Worm (Caenorhabditis elegans) whole organism, young adult: ENCODE data around the gene rpl-22.

ENCODE experiments used
- B0336.3 ChIP-seq: fragments of 200-800 bp; sonication (Bioruptor generic); IDR thresholded peaks from 2 replicates; pipeline ENCODE4 v1.3.6; 2022; ENCODE audit warnings: missing genetic modification characterization, missing compliant biosample characterization
- F37B4.10 ChIP-seq: fragments of 200-800 bp; sonication (Bioruptor generic); IDR thresholded peaks from 2 replicates; pipeline ENCODE4 v1.3.6; 2022; ENCODE audit warnings: missing genetic modification characterization, missing compliant biosample characterization
- egrh-3 ChIP-seq: fragments of 200-800 bp; sonication (Bioruptor generic); IDR thresholded peaks from 2 replicates; pipeline ENCODE4 v1.3.6; 2022; ENCODE audit warnings: missing genetic modification reagents, missing genetic modification characterization, missing compliant biosample characterization
- somi-1 ChIP-seq: fragments of 200-800 bp; sonication (Bioruptor generic); optimal IDR thresholded peaks from 2 replicates; lab custom pipeline; 2018; ENCODE audit warnings: mild to moderate bottlenecking, missing genetic modification characterization, missing compliant biosample characterization
- tbp1 ChIP-seq: fragments of 200-800 bp; sonication (Bioruptor generic); optimal IDR thresholded peaks from 2 replicates; lab custom pipeline; 2018; ENCODE audit warnings: mild to moderate bottlenecking, missing genetic modification characterization, missing compliant biosample characterization

DNA sequence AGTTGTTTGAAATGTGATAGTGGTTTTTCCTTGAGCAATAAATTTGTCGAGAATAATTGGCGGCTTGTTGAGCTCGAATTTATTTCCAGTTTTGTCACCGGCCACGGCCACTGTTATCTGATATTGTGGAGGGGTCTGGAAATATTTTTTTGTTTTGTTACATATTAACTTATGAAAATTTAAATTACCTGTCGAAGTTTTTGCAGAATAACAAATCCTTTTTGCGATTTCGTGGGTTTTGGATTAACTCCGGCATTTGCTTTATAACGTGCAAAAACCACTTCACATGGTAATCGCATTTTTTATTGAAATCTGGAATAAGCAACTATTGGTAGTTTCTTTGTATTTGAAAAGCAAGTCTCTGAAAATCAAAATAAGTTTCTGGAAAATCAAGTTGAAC lies 19.3 kb upstream of the rpl-22 start, which contains the start of gene lrr-1:
- TF ChIP-seq B0336.3 (GFP tag; lab: Robert Waterston, UW) (no peak), somi-1 (GFP tag; lab: Kevin White, UChicago) (no peak), F37B4.10 (GFP tag; lab: Robert Waterston, UW) (no peak), tbp1 (no peak), egrh-3 (GFP tag; lab: Robert Waterston, UW) (no peak)
